Worm (Caenorhabditis elegans) whole organism, dauer: ENCODE measurements around the gene K07D4.4.

Source experiments
- unc-62 ChIP-seq: sonication (generic microtip); optimal IDR thresholded peaks from 2 replicates; lab custom pipeline; 2017; ENCODE audit warnings: missing biosample characterization, missing genetic modification reagents, missing genetic modification characterization

The K07D4.4 gene

ce11 chrII:4032293-4032692 lies at the start of gene K07D4.4:
Gene K07D4.4, minus strand, starts transcription at chrII:4032393.
- TF ChIP-seq unc-62 = no peak

DNA sequence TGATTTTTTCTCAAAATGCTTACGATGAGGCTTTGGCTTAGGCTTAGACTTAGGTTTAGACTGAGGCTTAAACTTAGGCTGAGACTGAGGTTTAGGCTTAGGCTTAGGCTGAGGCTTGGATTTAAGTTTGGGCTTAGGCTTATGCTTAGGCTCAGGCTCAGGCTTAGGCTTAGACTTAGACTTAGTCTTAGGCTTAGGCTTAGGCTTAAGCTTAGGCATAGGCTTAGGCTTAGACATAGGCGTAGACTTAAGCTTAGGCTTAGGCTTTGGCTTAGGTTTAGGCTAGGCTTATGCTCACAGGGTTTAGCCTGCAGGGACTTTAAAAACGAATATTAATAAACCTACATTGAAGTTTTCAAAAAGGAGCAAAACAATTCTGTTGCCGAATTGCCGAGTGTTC lies 49.7 kb upstream of the K07D4.4 start:
- TF ChIP-seq unc-62 = no peak

DNA sequence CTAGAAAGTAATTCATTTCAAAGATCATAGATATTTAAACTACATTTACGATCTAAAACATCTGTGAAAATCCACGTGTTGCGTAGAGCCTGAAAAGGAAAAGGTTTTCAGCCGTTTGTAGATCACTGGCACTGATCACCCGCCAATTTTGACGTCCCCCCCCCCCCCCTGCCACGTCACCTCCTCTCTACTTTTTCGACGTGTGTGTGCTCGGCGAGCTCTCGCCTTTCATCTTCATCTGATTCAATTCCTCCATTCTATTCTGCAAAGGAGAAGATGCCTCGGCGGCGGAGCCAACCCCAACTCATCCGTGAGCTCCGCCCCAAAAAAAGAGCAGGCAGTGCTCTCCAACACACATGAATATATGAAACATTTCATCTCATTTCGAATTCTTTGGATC lies 48.9 kb upstream of the K07D4.4 start:
- no peak for TF ChIP-seq unc-62

DNA sequence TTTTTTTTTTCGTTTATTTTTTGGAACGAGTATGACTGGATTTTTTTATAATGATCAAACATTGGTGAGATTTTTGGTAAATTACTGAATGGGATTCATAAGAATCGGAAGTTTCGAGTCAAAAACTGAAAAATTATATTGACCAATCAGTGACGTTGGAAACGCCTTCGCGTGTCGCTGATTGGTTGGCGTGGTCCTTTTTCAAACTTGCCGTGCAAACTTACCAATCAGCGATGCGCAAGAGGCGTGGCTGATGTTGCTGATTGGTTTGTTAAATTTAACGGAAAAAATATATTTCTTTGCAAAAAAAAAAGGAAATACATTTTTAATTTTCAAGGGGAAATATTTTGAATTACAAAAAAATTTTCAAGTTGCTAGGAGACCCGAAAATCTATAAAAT lies 42.5 kb upstream of the K07D4.4 start:
- TF ChIP-seq unc-62 = no peak

DNA sequence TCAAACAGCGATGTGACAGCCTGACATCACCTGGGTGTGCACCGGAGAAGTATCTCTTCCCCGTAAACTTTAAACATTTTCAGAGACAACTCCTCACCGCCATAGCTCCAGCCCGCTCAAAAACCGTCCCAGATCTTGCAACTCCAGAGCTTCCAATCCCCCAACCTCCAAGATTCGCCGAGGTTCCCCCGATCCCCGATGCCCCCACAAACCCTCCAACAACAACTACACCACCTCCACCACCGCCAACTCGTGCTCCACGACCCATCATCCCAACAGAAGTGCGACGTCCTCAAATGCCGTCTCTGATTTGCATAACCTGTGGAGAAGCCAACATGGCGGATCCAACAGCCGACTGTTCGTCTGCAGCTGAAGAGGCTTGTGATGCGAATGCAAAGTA lies 38.9 kb upstream of the K07D4.4 start:
- no peak for TF ChIP-seq unc-62

DNA sequence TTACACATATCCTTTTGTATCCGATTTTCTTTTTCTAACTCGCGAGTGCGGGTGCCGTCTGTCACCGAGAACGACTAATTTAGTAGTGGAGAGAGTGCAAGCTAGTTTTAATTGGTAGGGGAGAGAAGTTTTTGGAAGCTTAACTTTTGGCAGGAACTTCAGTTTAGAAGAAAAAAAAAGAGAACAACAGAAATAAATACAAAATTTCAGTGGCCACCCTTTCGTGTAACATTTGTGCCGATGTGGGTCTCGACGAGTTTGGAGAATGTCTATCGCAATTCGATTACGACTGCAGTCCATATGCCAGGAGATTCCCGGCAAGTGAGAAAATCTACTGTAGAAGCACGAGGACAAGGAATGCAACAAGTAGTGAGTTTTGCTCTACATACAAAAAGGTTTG lies 35.9 kb upstream of the K07D4.4 start:
- no peak for TF ChIP-seq unc-62

- TF ChIP-seq unc-62 = no peak
These were observed 35.1 kb upstream of the K07D4.4 start, which contains the start of gene W06A11.1 for ce11 chrII:4067258-4067657. Gene W06A11.1, plus strand, starts transcription at chrII:4067558.

- TF ChIP-seq unc-62 = no peak
These were observed 31.8 kb upstream of the K07D4.4 start, which contains the start of gene fbxb-118 for ce11 chrII:4063997-4064396. Gene fbxb-118, minus strand, starts transcription at chrII:4064097.

ce11 chrII:4062477-4062876 lies 30.3 kb upstream of the K07D4.4 start, which contains the start of gene gadr-4:
Gene gadr-4, minus strand, starts transcription at chrII:4062577.
- no peak for TF ChIP-seq unc-62

ce11 chrII:4045396-4045795 lies 13.2 kb upstream of the K07D4.4 start, which contains the start of gene K07D4.2:
Gene K07D4.2, minus strand, starts transcription at chrII:4045496.
- no peak for TF ChIP-seq unc-62

- no peak for TF ChIP-seq unc-62
These were observed 12.2 kb upstream of the K07D4.4 start, which contains the start of gene rpn-11 for ce11 chrII:4044349-4044748. Gene rpn-11, minus strand, starts transcription at chrII:4044546.

DNA sequence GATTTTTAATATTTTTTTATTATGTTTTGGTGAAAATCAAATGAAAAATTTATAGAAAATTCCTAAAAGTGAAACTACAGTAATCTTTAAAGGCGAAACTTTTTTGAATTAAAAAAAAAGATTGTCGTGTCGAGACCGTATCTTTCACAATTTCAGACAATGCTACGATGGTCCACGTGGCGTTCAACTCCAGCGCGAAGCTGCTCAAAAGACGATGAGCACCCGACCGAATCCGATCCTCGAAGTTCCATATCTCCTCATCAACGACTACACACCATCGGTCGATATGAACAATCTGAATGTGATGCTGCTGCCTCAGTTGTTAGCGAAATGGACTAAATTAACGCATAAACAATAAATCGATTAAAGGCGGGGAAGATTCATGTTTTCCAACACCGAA lies 10.5 kb upstream of the K07D4.4 start:
- no peak for TF ChIP-seq unc-62

DNA sequence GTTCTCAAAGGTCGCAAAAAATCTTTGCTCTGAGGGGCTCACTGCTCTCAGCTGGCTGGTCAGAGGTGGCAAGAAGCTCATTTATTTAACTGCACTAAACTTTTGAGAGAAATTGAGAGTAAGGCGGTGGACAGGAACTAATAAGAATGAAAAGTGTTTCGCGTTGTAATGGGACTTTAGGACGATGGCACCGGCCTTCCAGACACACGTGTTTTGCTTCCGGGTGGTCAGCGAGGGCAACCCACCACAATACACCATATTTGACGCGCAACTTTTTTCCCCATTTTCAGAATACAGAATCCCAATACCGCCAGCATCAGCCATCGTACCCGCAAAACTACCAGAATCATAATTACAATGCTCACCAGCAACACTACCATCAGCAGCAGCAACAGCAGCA lies 7.9 kb upstream of the K07D4.4 start:
- no peak for TF ChIP-seq unc-62

DNA sequence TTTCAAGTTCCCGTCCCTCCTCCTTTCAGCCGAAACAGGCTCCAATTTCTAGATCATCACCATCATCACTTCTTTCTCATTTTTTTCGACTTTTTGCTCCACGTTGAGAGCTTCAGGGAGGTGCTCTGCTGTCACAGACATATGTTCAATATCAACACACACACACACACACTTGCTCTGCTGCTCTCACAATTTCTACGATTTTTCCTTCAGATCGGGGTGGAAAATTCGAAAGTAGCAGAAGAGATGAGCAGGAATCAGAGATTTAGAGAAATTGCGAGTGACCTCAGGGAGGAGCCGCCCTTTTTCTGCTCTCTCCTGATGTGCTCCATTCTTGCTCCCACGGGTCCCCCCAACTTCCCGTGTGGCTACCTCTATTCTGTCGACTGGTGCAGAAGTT lies 6.3 kb upstream of the K07D4.4 start, which contains the start of gene pqn-48:
pqn-48 (plus strand) TSS at position 344 of the 400 bp plus-strand sequence.
- TF ChIP-seq unc-62 = no peak

ce11 chrII:4028276-4028675 lies 3.9 kb downstream of the K07D4.4 start, which contains the start of gene K07D4.9:
Gene K07D4.9, plus strand, starts transcription at chrII:4028576.
- no peak for TF ChIP-seq unc-62

ce11 chrII:4025462-4025861 lies 6.7 kb downstream of the K07D4.4 start, which contains the start of gene K07D4.5:
Gene K07D4.5, minus strand, starts transcription at chrII:4025562.
- no peak for TF ChIP-seq unc-62

- TF ChIP-seq unc-62 = no peak
These were observed 13.6 kb downstream of the K07D4.4 start, which contains the start of gene K07D4.6 for ce11 chrII:4018617-4019016. Gene K07D4.6, minus strand, starts transcription at chrII:4018717.

- TF ChIP-seq unc-62 = no peak
These were observed 20.7 kb downstream of the K07D4.4 start for ce11 chrII:4011518-4011917.

DNA sequence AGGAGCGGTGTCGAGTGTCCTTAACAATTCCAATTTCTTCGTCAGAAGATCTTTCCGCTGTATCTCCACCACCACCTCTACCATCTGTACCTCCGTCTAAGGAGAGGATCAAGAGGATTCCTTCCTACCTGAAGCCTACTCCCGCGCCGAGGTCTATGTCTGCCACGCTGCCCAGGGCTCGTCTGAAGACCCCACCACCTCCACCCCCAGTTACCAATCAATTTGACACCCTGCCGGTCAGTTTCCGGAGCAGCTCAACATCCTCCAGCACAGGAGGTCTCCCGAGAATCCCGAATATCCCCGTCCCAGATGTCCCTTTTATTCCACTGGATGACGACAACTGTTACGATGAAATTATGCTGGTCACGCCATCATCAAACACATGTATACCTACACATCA lies 24.2 kb downstream of the K07D4.4 start:
- TF ChIP-seq unc-62 = no peak
